Worm (Caenorhabditis elegans): ENCODE data around the gene drn-1.

ce11 chrII:5292226-5292752 is 20.6 kb upstream of the drn-1 start, which contains the start of gene ZK622.4:
- TF ChIP-seq nhr-28 (tag; optimal IDR thresholded peaks at IDR 0.05): no peak
- TF ChIP-seq mdl-1 (tag; optimal IDR thresholded peaks at IDR 0.05): no peak
- TF ChIP-seq ztf-4 (tag; optimal IDR thresholded peaks at IDR 0.05): no peak
- no peak for TF ChIP-seq egl-27 (tag; optimal IDR thresholded peaks at IDR 0.05)
- TF ChIP-seq nhr-77 (tag; optimal IDR thresholded peaks at IDR 0.05): no peak
